Fruit fly (Drosophila melanogaster) whole organism, embryonic: ENCODE measurements around the gene Nct.

ENCODE experiments used
- CG10267 ChIP-seq: fragments of 200-800 bp; sonication (Bioruptor generic); optimal IDR thresholded peaks from 2 replicates; lab custom pipeline; 2018; ENCODE audit warnings: missing biosample characterization, mild to moderate bottlenecking, missing genetic modification characterization, moderate library complexity
- CG11723 ChIP-seq: fragments of 200-800 bp; sonication (Bioruptor generic); optimal IDR thresholded peaks from 2 replicates; lab custom pipeline; 2017; ENCODE audit warnings: missing biosample characterization, mild to moderate bottlenecking, missing genetic modification characterization
- CG12219 ChIP-seq: fragments of 200-800 bp; sonication (Bioruptor generic); optimal IDR thresholded peaks from 3 replicates; lab custom pipeline; 2018; ENCODE audit warnings: missing biosample characterization, mild to moderate bottlenecking, missing genetic modification characterization
- CG12236 ChIP-seq: fragments of 200-800 bp; sonication (Bioruptor generic); optimal IDR thresholded peaks from 2 replicates; lab custom pipeline; 2016; ENCODE audit warnings: missing biosample characterization, missing genetic modification characterization
- CG1233 ChIP-seq: fragments of 200-800 bp; sonication (Bioruptor generic); optimal IDR thresholded peaks from 4 replicates; lab custom pipeline; 2018; ENCODE audit warnings: missing biosample characterization, mild to moderate bottlenecking, missing genetic modification characterization
- CG1529 ChIP-seq: fragments of 200-800 bp; sonication (Bioruptor generic); optimal IDR thresholded peaks from 3 replicates; lab custom pipeline; 2018; ENCODE audit warnings: missing biosample characterization, missing genetic modification characterization
- CG15696 ChIP-seq: fragments of 200-800 bp; sonication (Bioruptor generic); optimal IDR thresholded peaks from 2 replicates; lab custom pipeline; 2019; ENCODE audit warnings: missing biosample characterization, mild to moderate bottlenecking, missing genetic modification characterization, moderate library complexity
- CG1603 ChIP-seq: fragments of 200-800 bp; sonication (Bioruptor generic); optimal IDR thresholded peaks from 2 replicates; lab custom pipeline; 2019; ENCODE audit warnings: missing biosample characterization, mild to moderate bottlenecking, missing genetic modification characterization, moderate library complexity
- CG17186 ChIP-seq: fragments of 200-800 bp; sonication (Bioruptor generic); optimal IDR thresholded peaks from 3 replicates; lab custom pipeline; 2017; ENCODE audit warnings: missing biosample characterization, missing genetic modification reagents, missing genetic modification characterization
- CG18619 ChIP-seq: fragments of 200-800 bp; sonication (Bioruptor generic); optimal IDR thresholded peaks from 3 replicates; lab custom pipeline; 2017; ENCODE audit warnings: missing biosample characterization, mild to moderate bottlenecking, missing genetic modification characterization
- CG30020 ChIP-seq: fragments of 200-800 bp; optimal IDR thresholded peaks from 2 replicates; lab custom pipeline; 2019; ENCODE audit warnings: missing biosample characterization, mild to moderate bottlenecking, missing genetic modification characterization, moderate library complexity
- CG3847 ChIP-seq: fragments of 200-800 bp; sonication (Bioruptor generic); IDR thresholded peaks from 2 replicates; pipeline ENCODE4 v1.3.6; 2022; ENCODE audit warnings: missing biosample characterization, missing genetic modification characterization
- CG7786 ChIP-seq: fragments of 200-800 bp; sonication (Bioruptor generic); optimal IDR thresholded peaks from 2 replicates; lab custom pipeline; 2016; ENCODE audit warnings: missing biosample characterization, missing genetic modification characterization
- CG7987 ChIP-seq: fragments of 200-800 bp; sonication (Bioruptor generic); optimal IDR thresholded peaks from 2 replicates; lab custom pipeline; 2018; ENCODE audit warnings: missing biosample characterization, mild to moderate bottlenecking, missing genetic modification characterization, moderate library complexity
- Dip3 ChIP-seq: fragments of 200-800 bp; sonication (Bioruptor generic); optimal IDR thresholded peaks from 3 replicates; lab custom pipeline; 2016; ENCODE audit warnings: missing biosample characterization, missing genetic modification characterization
- Eip74EF ChIP-seq, 2 experiments: fragments of 200-800 bp in 1 of 2; fragments of >200 bp in 1 of 2; sonication (Bioruptor generic) in 1 of 2; optimal IDR thresholded peaks; 2 replicates each; lab custom pipeline; 2017 to 2019; ENCODE audit warnings: missing biosample characterization in 2 of 2, missing genetic modification characterization in 2 of 2, mild to moderate bottlenecking in 1 of 2, moderate library complexity in 1 of 2
- HLH54F ChIP-seq: fragments of 200-800 bp; sonication (Bioruptor generic); optimal IDR thresholded peaks from 3 replicates; lab custom pipeline; 2016; ENCODE audit warnings: missing biosample characterization, missing genetic modification characterization
- HLHmδ ChIP-seq: fragments of 200-800 bp; sonication (Bioruptor generic); optimal IDR thresholded peaks from 2 replicates; lab custom pipeline; 2018; ENCODE audit warnings: missing biosample characterization, mild to moderate bottlenecking, missing genetic modification characterization, moderate library complexity
- HmgD ChIP-seq: fragments of 200-800 bp; sonication (Bioruptor generic); optimal IDR thresholded peaks from 3 replicates; lab custom pipeline; 2016; ENCODE audit warnings: missing biosample characterization, missing genetic modification characterization
- Hmr ChIP-seq: fragments of 200-800 bp; sonication (Bioruptor generic); optimal IDR thresholded peaks from 3 replicates; lab custom pipeline; 2017; ENCODE audit warnings: mild to moderate bottlenecking, missing biosample characterization, missing genetic modification reagents, missing genetic modification characterization
- Hr39 ChIP-seq: fragments of >200 bp; optimal IDR thresholded peaks from 2 replicates; lab custom pipeline; 2017
- Hsf ChIP-seq: fragments of 200-800 bp; sonication (Bioruptor generic); optimal IDR thresholded peaks from 3 replicates; lab custom pipeline; 2016; ENCODE audit warnings: missing biosample characterization, missing genetic modification characterization
- Jarid2 ChIP-seq: fragments of 200-800 bp; sonication (Bioruptor generic); optimal IDR thresholded peaks from 3 replicates; lab custom pipeline; 2017; ENCODE audit warnings: mild to moderate bottlenecking, missing biosample characterization, missing genetic modification reagents, missing genetic modification characterization
- MBD-R2 ChIP-seq: fragments of 200-800 bp; sonication (Bioruptor generic); IDR thresholded peaks from 2 replicates; pipeline ENCODE4 v1.3.6; 2022; ENCODE audit warnings: missing biosample characterization, missing genetic modification characterization
- Med ChIP-seq: fragments of 200-800 bp; sonication (Bioruptor generic); peaks from one replicate; lab custom pipeline; 2016; ENCODE audit warnings: missing biosample characterization, missing genetic modification characterization, mild to moderate bottlenecking, inconsistent platforms, moderate library complexity
- Myb ChIP-seq: fragments of 200-800 bp; sonication (Bioruptor generic); optimal IDR thresholded peaks from 2 replicates; lab custom pipeline; 2016; ENCODE audit warnings: missing biosample characterization, missing genetic modification characterization
- NfI ChIP-seq: fragments of 200-800 bp; sonication (Bioruptor generic); optimal IDR thresholded peaks from 3 replicates; lab custom pipeline; 2018; ENCODE audit warnings: missing biosample characterization, mild to moderate bottlenecking, missing genetic modification characterization, moderate library complexity
- Rfx ChIP-seq: fragments of 200-800 bp; sonication (Bioruptor generic); IDR thresholded peaks from 2 replicates; pipeline ENCODE4 v1.3.6; 2022; ENCODE audit warnings: missing biosample characterization, missing genetic modification characterization
- Scr ChIP-seq: fragments of 200-800 bp; sonication (Bioruptor generic); IDR thresholded peaks from 2 replicates; pipeline ENCODE4 v1.3.6; 2022; ENCODE audit warnings: missing biosample characterization, missing genetic modification characterization; ENCODE audit not compliant: partially characterized antibody
- ase ChIP-seq: fragments of 200-800 bp; sonication (Bioruptor generic); IDR thresholded peaks from 3 replicates; pipeline ENCODE4 v1.3.6; 2022; ENCODE audit warnings: missing biosample characterization, missing genetic modification characterization
- cg ChIP-seq: fragments of 200-800 bp; sonication (Bioruptor generic); optimal IDR thresholded peaks from 3 replicates; lab custom pipeline; 2019; ENCODE audit warnings: missing biosample characterization, mild to moderate bottlenecking, missing genetic modification characterization, moderate library complexity
- chinmo ChIP-seq: fragments of 200-800 bp; sonication (Bioruptor generic); IDR thresholded peaks from 4 replicates; pipeline ENCODE4 v1.3.6; 2022; ENCODE audit warnings: missing biosample characterization, missing genetic modification characterization; ENCODE audit not compliant: partially characterized antibody
- dpn ChIP-seq, 2 experiments: fragments of 200-800 bp; sonication (Bioruptor generic); optimal IDR thresholded peaks; 3 replicates each; lab custom pipeline; 2016; ENCODE audit warnings: missing biosample characterization in 2 of 2, missing genetic modification characterization in 2 of 2
- ftz-f1 ChIP-seq: fragments of 200-800 bp; sonication (Bioruptor generic); optimal IDR thresholded peaks from 2 replicates; lab custom pipeline; 2016; ENCODE audit warnings: missing biosample characterization, missing genetic modification characterization
- gce ChIP-seq: fragments of 200-800 bp; sonication (Bioruptor generic); IDR thresholded peaks from 3 replicates; pipeline ENCODE4 v1.3.6; 2022; ENCODE audit warnings: missing biosample characterization, missing genetic modification characterization
- hth ChIP-seq: fragments of >200 bp; optimal IDR thresholded peaks from 2 replicates; lab custom pipeline; 2017; ENCODE audit warnings: inconsistent platforms
- ind ChIP-seq: fragments of 200-800 bp; sonication (Bioruptor generic); optimal IDR thresholded peaks from 3 replicates; lab custom pipeline; 2016; ENCODE audit warnings: missing biosample characterization, missing genetic modification characterization
- kni ChIP-seq: fragments of 200-800 bp; sonication (Bioruptor generic); optimal IDR thresholded peaks from 3 replicates; lab custom pipeline; 2017; ENCODE audit warnings: mild to moderate bottlenecking, missing biosample characterization, missing genetic modification reagents, missing genetic modification characterization
- lov ChIP-seq, 2 experiments: fragments of 200-800 bp in 1 of 2; fragments of >200 bp in 1 of 2; sonication (Bioruptor generic) in 1 of 2; IDR thresholded peaks in 1 of 2; optimal IDR thresholded peaks in 1 of 2; 2 replicates in 1 of 2; 3 replicates in 1 of 2; pipeline versions ENCODE4 v1.3.6 to Lab custom; 2017 to 2022; ENCODE audit warnings: missing biosample characterization in 1 of 2, missing genetic modification characterization in 1 of 2
- phol ChIP-seq: fragments of 200-800 bp; sonication (Bioruptor generic); optimal IDR thresholded peaks from 3 replicates; lab custom pipeline; 2018; ENCODE audit warnings: missing biosample characterization, mild to moderate bottlenecking, missing genetic modification characterization, moderate library complexity
- pzg ChIP-seq: fragments of 200-800 bp; sonication (Bioruptor generic); optimal IDR thresholded peaks from 3 replicates; lab custom pipeline; 2018; ENCODE audit warnings: missing biosample characterization, mild to moderate bottlenecking, missing genetic modification characterization, moderate library complexity
- row ChIP-seq: fragments of 200-800 bp; sonication (Bioruptor generic); IDR thresholded peaks from 3 replicates; pipeline ENCODE4 v1.3.6; 2022; ENCODE audit warnings: missing biosample characterization, missing genetic modification characterization
- sens ChIP-seq: fragments of 200-800 bp; sonication (Bioruptor generic); peaks from one replicate; lab custom pipeline; 2016; ENCODE audit warnings: missing biosample characterization, missing genetic modification characterization
- sob ChIP-seq: fragments of 200-800 bp; sonication (Bioruptor generic); IDR thresholded peaks from 2 replicates; pipeline ENCODE4 v1.3.6; 2022; ENCODE audit warnings: missing biosample characterization, missing genetic modification characterization
- sqz ChIP-seq: fragments of 200-800 bp; sonication (Bioruptor generic); optimal IDR thresholded peaks from 3 replicates; lab custom pipeline; 2018; ENCODE audit warnings: missing biosample characterization, mild to moderate bottlenecking, missing genetic modification characterization
- ttk ChIP-seq: fragments of 200-800 bp; sonication (Bioruptor generic); IDR thresholded peaks from 2 replicates; pipeline ENCODE4 v2.1.2; 2022; ENCODE audit warnings: missing biosample characterization, missing genetic modification characterization
- unc-4 ChIP-seq: fragments of 200-800 bp; sonication (Bioruptor generic); IDR thresholded peaks from 2 replicates; pipeline ENCODE4 v1.3.6; 2022; ENCODE audit warnings: missing biosample characterization, missing genetic modification characterization; ENCODE audit not compliant: partially characterized antibody
- vvl ChIP-seq: fragments of 200-800 bp; sonication (Bioruptor generic); IDR thresholded peaks from 2 replicates; pipeline ENCODE4 v1.3.6; 2022; ENCODE audit warnings: missing biosample characterization, missing genetic modification characterization
- zf30C ChIP-seq: fragments of 200-800 bp; sonication (Bioruptor generic); optimal IDR thresholded peaks from 3 replicates; lab custom pipeline; 2018; ENCODE audit warnings: missing biosample characterization, mild to moderate bottlenecking, missing genetic modification characterization

The Nct gene

dm6 chr3R:24870389-24871048 lies 19.1 kb downstream of the Nct start, which contains the start of gene CycB3 (continued):
- peak; percentile 8 for TF ChIP-seq CG30020 (tag; lab: Kevin White, UChicago)
- peak; percentile 26 for TF ChIP-seq Jarid2 (GFP tag; lab: Kevin White, UChicago)
- TF ChIP-seq Hr39, result no peak
- no peak for TF ChIP-seq CG1529 (GFP tag; lab: Kevin White, UChicago)
- peak; percentile 19; the same call in 1 of the 2 replicates for TF ChIP-seq sob (GFP tag; lab: Robert Waterston, UW)
- TF ChIP-seq zf30C (GFP tag; lab: Kevin White, UChicago), result peak; percentile 14
- TF ChIP-seq unc-4 (GFP tag; lab: Robert Waterston, UW), result 0 out of 2 replicates have a peak, but pooled peaks have one; percentile 27
- TF ChIP-seq CG10267 (tag; lab: Kevin White, UChicago), result peak; percentile 47
- TF ChIP-seq HLH54F, result no peak
- no peak for TF ChIP-seq lov (optimal IDR thresholded peaks at IDR 0.05; lab: Kevin White, UChicago)
- no peak for TF ChIP-seq lov (GFP tag; IDR thresholded peaks at IDR 0.05; lab: Robert Waterston, UW)
- TF ChIP-seq sens (GFP tag; lab: Kevin White, UChicago), result peak; percentile 75
- TF ChIP-seq ind (GFP tag; lab: Kevin White, UChicago), result no peak
- peak; percentile 20; the same call in 1 of the 2 replicates for TF ChIP-seq ttk
- TF ChIP-seq Dip3, result no peak
- peak; percentile 88 for TF ChIP-seq Med (GFP tag; lab: Kevin White, UChicago)
- peak; percentile 3 for TF ChIP-seq CG11723
- TF ChIP-seq MBD-R2 (GFP tag; lab: Robert Waterston, UW), result peak; percentile 68
- peak; percentile 42 for TF ChIP-seq Hmr (GFP tag; lab: Kevin White, UChicago)
- peak; percentile 26 for TF ChIP-seq CG18619 (GFP tag; lab: Kevin White, UChicago)
- no peak for TF ChIP-seq CG7786 (GFP tag; lab: Kevin White, UChicago)
- peak; percentile 27; the same call in 1 of the 3 replicates for TF ChIP-seq row (GFP tag; lab: Robert Waterston, UW)
- TF ChIP-seq vvl (GFP tag; lab: Robert Waterston, UW), result peak; percentile 64
- TF ChIP-seq kni (GFP tag; lab: Kevin White, UChicago), result peak; percentile 55
- peak; percentile 36; the same call in 1 of the 3 replicates for TF ChIP-seq ase (GFP tag; lab: Robert Waterston, UW)
- peak; percentile 94 for TF ChIP-seq pzg (GFP tag; lab: Kevin White, UChicago)
- peak; percentile 91 for TF ChIP-seq CG1603 (tag; lab: Kevin White, UChicago)
- TF ChIP-seq cg (GFP tag; lab: Kevin White, UChicago), result peak; percentile 1
- TF ChIP-seq HLHmδ (GFP tag; lab: Kevin White, UChicago), result peak; percentile 78
- TF ChIP-seq dpn (GFP tag; optimal IDR thresholded peaks at IDR 0.05; lab: Kevin White, UChicago), result peak in 1 of 2 experiments; percentile 2
- peak; percentile 89 for TF ChIP-seq CG17186 (GFP tag; lab: Kevin White, UChicago)
- TF ChIP-seq Hsf (GFP tag; lab: Kevin White, UChicago), result peak; percentile 11
- TF ChIP-seq Scr (GFP tag; lab: Robert Waterston, UW), result peak; percentile 44; the same call in 1 of the 2 replicates
- peak; percentile 55 for TF ChIP-seq Rfx (GFP tag; lab: Robert Waterston, UW)
- peak; percentile 91 for TF ChIP-seq phol (tag; lab: Kevin White, UChicago)
- no peak for TF ChIP-seq ftz-f1 (GFP tag; lab: Kevin White, UChicago)
- TF ChIP-seq CG12236 (GFP tag; lab: Kevin White, UChicago), result no peak
- peak; percentile 45 for TF ChIP-seq CG7987 (GFP tag; lab: Kevin White, UChicago)
- TF ChIP-seq hth, result no peak
- TF ChIP-seq NfI, result peak; percentile 46
- peak; percentile 42 for TF ChIP-seq CG3847 (GFP tag; lab: Robert Waterston, UW)
- TF ChIP-seq Myb (GFP tag; lab: Kevin White, UChicago), result peak; percentile 93
- peak; percentile 26 for TF ChIP-seq CG12219 (GFP tag; lab: Kevin White, UChicago)
- TF ChIP-seq CG1233, result peak; percentile 11
- no peak for TF ChIP-seq CG15696 (tag; lab: Kevin White, UChicago)
- TF ChIP-seq Eip74EF (GFP tag; optimal IDR thresholded peaks at IDR 0.05; lab: Kevin White, UChicago), result no peak
- peak; percentile 37 for TF ChIP-seq HmgD (GFP tag; lab: Kevin White, UChicago)
- TF ChIP-seq sqz, result peak; percentile 43
- TF ChIP-seq chinmo, result peak; percentile 62; the same call in 2 of the 4 replicates
- peak; percentile 39; the same call in 1 of the 3 replicates for TF ChIP-seq gce (GFP tag; lab: Robert Waterston, UW)
